Fruit fly (Drosophila melanogaster): ENCODE results near the gene CG7115.

CG7115 gene

dm6 chr2L:7782788-7783401, 38.1 kb upstream of the CG7115 start, which contains the start of gene Brd7-9 (continued):
- TF ChIP-seq zen2 (GFP tag; IDR thresholded peaks at IDR 0.05; ENCODE audit: partially characterized antibody): no peak
- TF ChIP-seq NC2β (GFP tag; optimal IDR thresholded peaks at IDR 0.05): peak; percentile 43
- peak; percentile 41 for TF ChIP-seq CG5180 (GFP tag; optimal IDR thresholded peaks at IDR 0.05)
- no peak for TF ChIP-seq CG10565 (GFP tag; optimal IDR thresholded peaks at IDR 0.05)
- TF ChIP-seq CkIIα-i1 (GFP tag; IDR thresholded peaks at IDR 0.05): no peak
- peak; percentile 65 for TF ChIP-seq jumu (GFP tag; optimal IDR thresholded peaks at IDR 0.05)
- TF ChIP-seq Poxn (GFP tag; IDR thresholded peaks at IDR 0.05): 0 out of 2 replicates have a peak, but pooled peaks have one; percentile 14
- peak; percentile 55 for TF ChIP-seq pho (GFP tag; optimal IDR thresholded peaks at IDR 0.05)
- peak; percentile 82 for TF ChIP-seq Awh (GFP tag; IDR thresholded peaks at IDR 0.05)
- TF ChIP-seq ro (GFP tag; IDR thresholded peaks at IDR 0.05): no peak
- TF ChIP-seq Hmx (GFP tag; optimal IDR thresholded peaks at IDR 0.05): peak; percentile 11
- peak; percentile 56 for TF ChIP-seq tio (GFP tag; optimal IDR thresholded peaks at IDR 0.05)
- peak; percentile 73 for TF ChIP-seq CG9797 (GFP tag; optimal IDR thresholded peaks at IDR 0.05)
- no peak for TF ChIP-seq jigr1 (GFP tag; IDR thresholded peaks at IDR 0.05)
- peak; percentile 71 for TF ChIP-seq CG6689 (GFP tag; IDR thresholded peaks at IDR 0.05)
- no peak for TF ChIP-seq CG10543 (GFP tag; optimal IDR thresholded peaks at IDR 0.05)
- peak; percentile 52 for TF ChIP-seq dmrt11E (tag; optimal IDR thresholded peaks at IDR 0.05)
- TF ChIP-seq CG3847 (GFP tag; IDR thresholded peaks at IDR 0.05): peak; percentile 35; the same call in 1 of the 2 replicates
- peak; percentile 61 for TF ChIP-seq pzg (GFP tag; optimal IDR thresholded peaks at IDR 0.05)
- peak; percentile 78 for TF ChIP-seq caup (GFP tag; optimal IDR thresholded peaks at IDR 0.05; ENCODE audit: severe bottlenecking)
- peak; percentile 83 for TF ChIP-seq CG14014 (GFP tag; IDR thresholded peaks at IDR 0.05)
- TF ChIP-seq Xrp1 (GFP tag; IDR thresholded peaks at IDR 0.05): peak; percentile 81
- peak; percentile 94 for TF ChIP-seq sens (GFP tag)
- no peak for TF ChIP-seq sqz (GFP tag; optimal IDR thresholded peaks at IDR 0.05)
- no peak for TF ChIP-seq kni (GFP tag; optimal IDR thresholded peaks at IDR 0.05)
- TF ChIP-seq CG30403 (GFP tag; optimal IDR thresholded peaks at IDR 0.05): peak; percentile 70
- TF ChIP-seq CG11723 (GFP tag; optimal IDR thresholded peaks at IDR 0.05): peak; percentile 63
- peak; percentile 63; the same call in 1 of the 3 replicates for TF ChIP-seq C15 (GFP tag; IDR thresholded peaks at IDR 0.05)
- TF ChIP-seq CG6654 (GFP tag; optimal IDR thresholded peaks at IDR 0.05): peak; percentile 18
- TF ChIP-seq Doc2 (GFP tag; IDR thresholded peaks at IDR 0.05): no peak
- TF ChIP-seq Sox100B (GFP tag; optimal IDR thresholded peaks at IDR 0.05): peak; percentile 55
- no peak for TF ChIP-seq oc (tag; optimal IDR thresholded peaks at IDR 0.05)
- TF ChIP-seq Hr39 (optimal IDR thresholded peaks at IDR 0.05): no peak
- TF ChIP-seq nerfin-1 (tag; optimal IDR thresholded peaks at IDR 0.05): peak; percentile 28
- TF ChIP-seq sens-2 (GFP tag; IDR thresholded peaks at IDR 0.05): peak; percentile 74; the same call in 1 of the 2 replicates
- peak; percentile 51 for TF ChIP-seq pum (GFP tag; optimal IDR thresholded peaks at IDR 0.05)
- peak in 1 of 2 experiments; percentile 64 for TF ChIP-seq Eip74EF (GFP tag; optimal IDR thresholded peaks at IDR 0.05)
- peak; percentile 70 for TF ChIP-seq CG17829 (tag; optimal IDR thresholded peaks at IDR 0.05)
- peak; percentile 58; the same call in 2 of the 3 replicates for TF ChIP-seq H15 (GFP tag; IDR thresholded peaks at IDR 0.05)
- TF ChIP-seq Nf-YB (GFP tag; optimal IDR thresholded peaks at IDR 0.05): peak; percentile 36
- peak; percentile 69 for TF ChIP-seq CG1233 (GFP tag; optimal IDR thresholded peaks at IDR 0.05)
- TF ChIP-seq Atf-2 (GFP tag; optimal IDR thresholded peaks at IDR 0.05): peak; percentile 51
- peak; percentile 76 for TF ChIP-seq CG32767 (GFP tag; IDR thresholded peaks at IDR 0.05)
- peak; percentile 80 for TF ChIP-seq Meics (GFP tag; optimal IDR thresholded peaks at IDR 0.05)
- peak; percentile 50 for TF ChIP-seq tap (tag; optimal IDR thresholded peaks at IDR 0.05)
- no peak for TF ChIP-seq ac (GFP tag; optimal IDR thresholded peaks at IDR 0.05)
- peak; percentile 50 for TF ChIP-seq danr (GFP tag; IDR thresholded peaks at IDR 0.05)
- peak; percentile 69 for TF ChIP-seq org-1 (GFP tag; optimal IDR thresholded peaks at IDR 0.05)
- peak; percentile 82 for TF ChIP-seq dysf (GFP tag; IDR thresholded peaks at IDR 0.05)
- TF ChIP-seq Dfd (GFP tag; optimal IDR thresholded peaks at IDR 0.05): no peak
